Worm (Caenorhabditis elegans) whole organism, midembryonic: Measurements from ENCODE around the gene exc-12.

Experiments used
- T22C8.4 ChIP-seq: fragments of 200-800 bp; sonication (Bioruptor generic); IDR thresholded peaks from 2 replicates; pipeline ENCODE4 v1.3.6; 2022; ENCODE audit warnings: missing genetic modification characterization, missing compliant biosample characterization
- cog-1 ChIP-seq: sonication (generic microtip); optimal IDR thresholded peaks from 2 replicates; lab custom pipeline; 2016; ENCODE audit warnings: missing genetic modification characterization, missing compliant biosample characterization
- flt-1 ChIP-seq: fragments of 200-800 bp; sonication (Bioruptor generic); IDR thresholded peaks from 2 replicates; pipeline ENCODE4 v1.3.6; 2022; ENCODE audit warnings: missing genetic modification characterization, missing compliant biosample characterization
- klf-2 ChIP-seq: fragments of 200-800 bp; sonication (Bioruptor generic); conservative IDR thresholded peaks from 2 replicates; pipeline ENCODE4 v1.3.6; 2022; ENCODE audit warnings: missing genetic modification reagents, missing genetic modification characterization, missing compliant biosample characterization
- med-1 ChIP-seq: sonication (generic microtip); optimal IDR thresholded peaks from 2 replicates; lab custom pipeline; 2017; ENCODE audit warnings: missing genetic modification characterization, mild to moderate bottlenecking, missing compliant biosample characterization, antibody characterized with exemption, missing genetic modification reagents; ENCODE audit not compliant: insufficient read depth
- ref-1 ChIP-seq: fragments of 200-800 bp; sonication (Bioruptor generic); conservative IDR thresholded peaks from 2 replicates; pipeline ENCODE4 v1.3.6; 2022; ENCODE audit warnings: missing genetic modification reagents, missing genetic modification characterization, missing compliant biosample characterization
- tab-1 ChIP-seq: fragments of 200-800 bp; sonication (Bioruptor generic); IDR thresholded peaks from 2 replicates; pipeline ENCODE4 v1.3.6; 2022; ENCODE audit warnings: missing genetic modification characterization, missing compliant biosample characterization
- ztf-23 ChIP-seq: fragments of 200-800 bp; sonication (Bioruptor generic); IDR thresholded peaks from 2 replicates; pipeline ENCODE4 v1.3.6; 2022; ENCODE audit warnings: missing genetic modification reagents, missing genetic modification characterization, missing compliant biosample characterization
- ztf-29 ChIP-seq: fragments of 200-800 bp; sonication (Bioruptor generic); IDR thresholded peaks from 2 replicates; pipeline ENCODE4 v1.3.6; 2022; ENCODE audit warnings: missing genetic modification reagents, missing genetic modification characterization, missing compliant biosample characterization

Gene exc-12

DNA sequence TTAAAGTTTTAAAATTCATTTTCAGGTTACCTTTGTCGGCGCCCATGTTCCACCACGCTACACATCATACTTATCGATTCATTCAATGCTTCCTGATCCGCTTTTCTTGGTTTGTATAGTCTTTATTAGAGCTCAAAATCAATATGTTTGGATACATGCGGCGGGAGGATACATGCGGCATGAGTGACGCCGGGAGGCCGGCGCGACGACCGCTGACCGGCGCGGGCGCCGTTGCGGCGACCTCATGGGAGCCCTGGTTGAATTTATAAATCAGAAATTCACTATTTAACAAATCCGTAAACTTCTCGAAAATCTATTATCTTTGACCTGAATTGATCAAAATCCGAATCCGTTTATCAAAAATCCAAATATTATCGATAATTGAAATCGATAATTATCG lies 11.5 kb upstream of the exc-12 start:
- TF ChIP-seq cog-1 (tag; lab: Kevin White, UChicago) (no peak), klf-2 (GFP tag; lab: Robert Waterston, UW) (no peak), flt-1 (GFP tag; lab: Robert Waterston, UW) (no peak), tab-1 (GFP tag; lab: Robert Waterston, UW) (no peak), ztf-29 (GFP tag; lab: Robert Waterston, UW) (no peak), ref-1 (GFP tag; lab: Robert Waterston, UW) (no peak), T22C8.4 (no peak), med-1 (GFP tag; lab: Kevin White, UChicago) (no peak)

DNA sequence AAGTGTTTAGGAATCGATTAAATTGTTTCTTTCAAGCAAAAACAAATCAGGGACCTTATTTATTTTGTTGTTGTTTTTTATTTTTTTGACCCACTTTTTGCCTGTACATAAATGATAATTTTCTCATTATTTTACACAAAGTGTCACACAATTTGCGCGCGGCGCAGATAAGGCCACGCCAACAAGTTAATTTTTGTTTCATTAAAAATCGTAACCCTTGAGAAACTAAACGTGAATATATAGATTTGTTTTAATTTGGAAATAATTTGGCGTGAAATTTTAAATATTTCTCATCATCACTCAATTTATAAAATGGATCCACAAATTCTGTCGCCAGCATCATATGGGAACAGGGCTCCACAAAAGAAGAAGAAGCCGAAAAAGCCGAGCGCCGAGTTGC lies 10.3 kb upstream of the exc-12 start, which contains the start of gene T05D4.5:
Gene T05D4.5, plus strand, starts transcription at position 301 of the 400 bp plus-strand sequence.
- TF ChIP-seq med-1 (GFP tag; lab: Kevin White, UChicago) = no peak
- no peak for TF ChIP-seq ztf-29 (GFP tag; lab: Robert Waterston, UW)
- no peak for TF ChIP-seq cog-1 (tag; lab: Kevin White, UChicago)
- no peak for TF ChIP-seq flt-1 (GFP tag; lab: Robert Waterston, UW)
- no peak for TF ChIP-seq klf-2 (GFP tag; lab: Robert Waterston, UW)
- TF ChIP-seq ref-1 (GFP tag; lab: Robert Waterston, UW) = no peak
- no peak for TF ChIP-seq tab-1 (GFP tag; lab: Robert Waterston, UW)
- no peak for TF ChIP-seq T22C8.4
- no peak for TF ChIP-seq ztf-23 (GFP tag; lab: Robert Waterston, UW)

DNA sequence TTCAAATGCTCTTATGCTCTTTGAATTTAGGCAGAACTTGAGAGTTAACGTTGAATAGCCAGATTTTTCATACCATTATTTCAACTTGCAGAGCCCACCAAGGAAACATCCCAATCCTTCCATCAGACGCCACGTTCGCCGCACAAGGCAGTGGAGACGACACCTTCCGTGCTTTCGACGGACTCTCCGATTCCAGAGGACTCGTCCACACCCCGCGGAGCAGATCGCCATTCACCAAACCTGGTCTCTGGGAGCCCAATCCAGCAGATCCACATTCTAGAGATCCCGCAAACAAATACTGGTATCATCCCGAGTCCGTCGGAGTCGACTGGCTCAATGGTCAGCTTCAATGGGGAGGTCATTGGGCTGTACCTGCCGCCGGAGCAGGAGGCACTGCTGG lies 9.8 kb upstream of the exc-12 start:
- TF ChIP-seq flt-1 (GFP tag; lab: Robert Waterston, UW) (no peak), ref-1 (GFP tag; lab: Robert Waterston, UW) (no peak), klf-2 (GFP tag; lab: Robert Waterston, UW) (no peak), T22C8.4 (no peak), ztf-29 (GFP tag; lab: Robert Waterston, UW) (no peak), ztf-23 (GFP tag; lab: Robert Waterston, UW) (no peak), tab-1 (GFP tag; lab: Robert Waterston, UW) (no peak), med-1 (GFP tag; lab: Kevin White, UChicago) (no peak), cog-1 (tag; lab: Kevin White, UChicago) (no peak)

DNA sequence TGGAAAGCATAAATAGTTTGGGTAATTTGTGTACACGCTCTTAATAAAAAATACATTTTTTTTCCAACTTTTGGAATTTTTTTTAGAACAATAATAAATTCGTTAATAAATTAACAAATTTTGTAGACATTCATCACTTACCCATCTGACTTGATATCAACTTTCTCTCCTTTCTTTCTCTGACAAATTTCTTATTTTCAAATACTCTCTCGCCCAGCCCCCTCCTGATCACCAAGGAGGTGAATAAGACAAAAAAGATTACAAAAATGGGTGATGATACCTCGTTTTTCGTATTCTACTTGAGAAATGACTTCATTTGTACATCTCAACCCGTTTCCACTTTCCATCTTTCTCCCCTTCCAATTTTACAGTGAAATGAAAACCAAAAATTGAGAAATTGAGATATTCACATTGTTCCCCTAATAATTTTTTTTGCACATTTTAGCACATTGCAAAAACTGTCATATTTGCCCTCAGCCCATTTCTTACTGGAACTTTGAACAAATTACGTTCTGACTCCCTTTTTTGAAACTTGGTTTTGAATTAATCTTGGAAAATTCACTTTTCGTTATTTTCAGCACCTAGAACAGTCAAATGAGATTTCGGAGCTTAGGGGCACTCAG lies 5.5 kb upstream of the exc-12 start, which contains the start of gene osm-7:
Gene osm-7, plus strand, starts transcription at position 573 of the 623 bp plus-strand sequence.
- TF ChIP-seq ref-1 (GFP tag; lab: Robert Waterston, UW) (no peak), med-1 (GFP tag; lab: Kevin White, UChicago) (no peak), flt-1 (GFP tag; lab: Robert Waterston, UW) (no peak), ztf-23 (GFP tag; lab: Robert Waterston, UW) (no peak), ztf-29 (GFP tag; lab: Robert Waterston, UW) (no peak), T22C8.4 (no peak), cog-1 (tag; lab: Kevin White, UChicago) (no peak), klf-2 (GFP tag; lab: Robert Waterston, UW) (no peak), tab-1 (GFP tag; lab: Robert Waterston, UW) (no peak)

DNA sequence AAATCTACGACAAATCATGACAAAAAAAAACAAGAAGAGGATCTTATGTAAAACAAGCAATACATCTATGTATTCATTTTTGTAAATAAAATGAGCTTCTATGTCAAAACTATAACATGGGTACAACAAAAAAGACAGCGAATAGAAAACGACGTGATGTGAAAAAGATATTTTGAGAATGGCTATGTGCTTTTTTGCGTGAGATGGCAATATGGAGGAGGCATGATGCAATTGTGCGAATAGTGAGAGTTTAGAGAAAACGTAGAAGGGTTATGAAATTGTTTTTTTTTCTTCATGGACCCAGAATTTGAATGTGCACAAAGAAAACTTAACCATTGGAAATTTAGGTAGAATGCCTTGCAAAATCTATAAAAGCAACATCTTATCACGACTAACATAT lies 4.3 kb downstream of the exc-12 start:
- TF ChIP-seq ztf-29 (GFP tag; lab: Robert Waterston, UW) (no peak), klf-2 (GFP tag; lab: Robert Waterston, UW) (no peak), med-1 (GFP tag; lab: Kevin White, UChicago) (no peak), flt-1 (GFP tag; lab: Robert Waterston, UW) (no peak), ztf-23 (GFP tag; lab: Robert Waterston, UW) (no peak), ref-1 (GFP tag; lab: Robert Waterston, UW) (no peak), tab-1 (GFP tag; lab: Robert Waterston, UW) (no peak), T22C8.4 (no peak), cog-1 (tag; lab: Kevin White, UChicago) (no peak)

DNA sequence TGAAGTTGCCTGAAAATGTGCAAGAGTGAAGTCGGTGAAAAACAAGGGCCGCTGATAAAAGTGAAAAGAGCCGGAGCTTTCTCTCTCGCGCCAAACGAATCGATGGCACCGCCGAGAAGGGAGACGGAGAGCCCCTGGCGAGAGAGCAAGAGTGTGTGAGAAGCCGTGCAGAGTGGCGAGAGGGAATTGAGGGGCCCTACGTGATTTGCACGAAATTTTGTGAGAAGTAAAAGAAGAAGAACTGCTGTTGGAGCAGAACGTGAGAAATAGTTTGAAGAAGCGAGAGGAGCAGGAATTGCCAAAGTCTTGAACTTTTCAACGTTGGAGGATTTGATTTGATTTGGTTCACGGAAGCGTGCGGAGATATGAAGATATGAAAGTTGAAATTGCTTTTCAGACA lies 5.3 kb downstream of the exc-12 start, which contains the start of gene aldo-1:
Gene aldo-1, minus strand, starts transcription at position 9 of the 400 bp plus-strand sequence.
- TF ChIP-seq ztf-29 (GFP tag; lab: Robert Waterston, UW) = no peak
- TF ChIP-seq T22C8.4 = peak; percentile 44; the same call in 1 of the 2 replicates
- no peak for TF ChIP-seq ztf-23 (GFP tag; lab: Robert Waterston, UW)
- no peak for TF ChIP-seq klf-2 (GFP tag; lab: Robert Waterston, UW)
- TF ChIP-seq flt-1 (GFP tag; lab: Robert Waterston, UW) = 0 out of 2 replicates have a peak, but pooled peaks have one; percentile 35
- no peak for TF ChIP-seq med-1 (GFP tag; lab: Kevin White, UChicago)
- TF ChIP-seq tab-1 (GFP tag; lab: Robert Waterston, UW) = no peak
- TF ChIP-seq cog-1 (tag; lab: Kevin White, UChicago) = no peak
- no peak for TF ChIP-seq ref-1 (GFP tag; lab: Robert Waterston, UW)

DNA sequence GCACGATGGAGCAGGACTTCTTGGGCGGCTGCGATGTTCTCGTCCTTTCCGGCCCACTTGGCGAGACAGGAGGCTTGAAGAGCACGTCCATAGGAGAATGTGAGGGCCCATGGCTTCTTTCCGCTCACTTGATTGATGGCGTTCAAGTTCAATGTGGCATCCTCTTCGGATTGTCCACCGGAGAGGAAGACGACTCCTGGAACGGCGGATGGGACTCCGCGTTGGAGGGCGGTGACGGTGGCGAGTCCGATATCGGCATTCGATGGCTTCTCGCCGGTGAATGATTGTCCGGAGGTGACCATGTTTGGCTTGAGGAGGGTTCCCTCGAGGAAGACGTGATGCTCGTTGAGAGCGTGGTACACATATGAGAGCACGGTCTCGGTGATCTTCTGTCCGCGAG lies 6.7 kb downstream of the exc-12 start:
- TF ChIP-seq T22C8.4 (no peak), klf-2 (GFP tag; lab: Robert Waterston, UW) (no peak), flt-1 (GFP tag; lab: Robert Waterston, UW) (no peak), cog-1 (tag; lab: Kevin White, UChicago) (no peak), ztf-23 (GFP tag; lab: Robert Waterston, UW) (no peak), med-1 (GFP tag; lab: Kevin White, UChicago) (no peak), ztf-29 (GFP tag; lab: Robert Waterston, UW) (no peak), tab-1 (GFP tag; lab: Robert Waterston, UW) (no peak), ref-1 (GFP tag; lab: Robert Waterston, UW) (no peak)

DNA sequence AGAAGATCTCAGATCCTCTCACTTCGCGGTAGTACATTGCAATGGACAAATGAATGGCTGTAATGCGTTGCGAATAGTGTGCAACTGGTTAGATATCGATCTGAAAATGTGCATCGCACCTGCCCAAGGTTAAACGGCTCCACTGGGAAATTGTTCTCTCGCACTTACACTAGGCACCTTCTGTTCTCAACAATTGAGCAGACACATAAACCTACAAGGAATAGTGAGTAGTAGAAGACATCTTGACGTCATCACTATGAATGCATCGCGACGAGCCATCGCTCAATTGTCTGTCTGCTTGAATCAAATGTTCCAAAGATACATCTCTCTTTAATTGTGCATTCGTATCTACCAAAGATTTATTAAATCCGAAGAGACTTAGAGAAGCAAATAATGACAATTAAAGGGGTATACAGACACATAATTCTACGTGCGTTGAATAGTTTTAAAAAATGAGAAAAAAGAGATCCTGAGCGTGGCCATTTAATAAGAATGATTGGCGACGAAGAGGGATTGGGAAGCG lies 7.2 kb downstream of the exc-12 start, which contains the start of gene T05D4.2:
Gene T05D4.2, minus strand, starts transcription at position 83 of the 523 bp plus-strand sequence.
- TF ChIP-seq ztf-29 (GFP tag; lab: Robert Waterston, UW) (no peak), ztf-23 (GFP tag; lab: Robert Waterston, UW) (no peak), cog-1 (tag; lab: Kevin White, UChicago) (no peak), med-1 (GFP tag; lab: Kevin White, UChicago) (no peak), klf-2 (GFP tag; lab: Robert Waterston, UW) (no peak), tab-1 (GFP tag; lab: Robert Waterston, UW) (no peak), flt-1 (GFP tag; lab: Robert Waterston, UW) (no peak), ref-1 (GFP tag; lab: Robert Waterston, UW) (no peak), T22C8.4 (no peak)
